Fruit fly (Drosophila melanogaster): ENCODE data around the gene ppk31.

dm6 chr3R:27177567-27177966 lies 14.6 kb downstream of the ppk31 start:
- TF ChIP-seq pnt (GFP tag; optimal IDR thresholded peaks at IDR 0.05) (no peak), unc-4 (GFP tag; IDR thresholded peaks at IDR 0.05; ENCODE audit: partially characterized antibody) (no peak), ci (GFP tag; IDR thresholded peaks at IDR 0.05) (no peak), ems (GFP tag; optimal IDR thresholded peaks at IDR 0.05) (no peak), psq (GFP tag; optimal IDR thresholded peaks at IDR 0.05) (no peak), CG8388 (GFP tag; optimal IDR thresholded peaks at IDR 0.05) (no peak), so (GFP tag; IDR thresholded peaks at IDR 0.05) (no peak), CG4820 (GFP tag; optimal IDR thresholded peaks at IDR 0.05) (no peak), Max (GFP tag; optimal IDR thresholded peaks at IDR 0.05) (no peak), chinmo (GFP tag; IDR thresholded peaks at IDR 0.05; ENCODE audit: partially characterized antibody) (no peak), otp (GFP tag; IDR thresholded peaks at IDR 0.05) (no peak), Hmx (GFP tag; optimal IDR thresholded peaks at IDR 0.05) (no peak), bigmax (GFP tag; optimal IDR thresholded peaks at IDR 0.05) (no peak)
